Fruit fly (Drosophila melanogaster) whole organism, embryonic: ENCODE results near the gene usp.
A peak's percentile ranks its signal among the peaks of the same experiment; 100 is the strongest.

Source experiments
- CG14965 ChIP-seq: fragments of 200-800 bp; sonication (Bioruptor generic); optimal IDR thresholded peaks from 2 replicates; lab custom pipeline; 2016; ENCODE audit warnings: missing biosample characterization, missing genetic modification characterization, borderline replicate concordance
- CG15696 ChIP-seq: fragments of 200-800 bp; sonication (Bioruptor generic); optimal IDR thresholded peaks from 2 replicates; lab custom pipeline; 2019; ENCODE audit warnings: missing biosample characterization, mild to moderate bottlenecking, missing genetic modification characterization, moderate library complexity
- CG16813 ChIP-seq: fragments of 200-800 bp; sonication (Bioruptor generic); IDR thresholded peaks from 3 replicates; pipeline ENCODE4 v1.3.6; 2022; ENCODE audit warnings: missing biosample characterization, missing genetic modification characterization; ENCODE audit not compliant: partially characterized antibody
- CG18262 ChIP-seq: fragments of 200-800 bp; optimal IDR thresholded peaks from 3 replicates; lab custom pipeline; 2019; ENCODE audit warnings: missing biosample characterization, mild to moderate bottlenecking, missing genetic modification characterization, moderate library complexity
- CG1832 ChIP-seq: fragments of 200-800 bp; sonication (Bioruptor generic); optimal IDR thresholded peaks from 2 replicates; lab custom pipeline; 2017; ENCODE audit warnings: missing biosample characterization, mild to moderate bottlenecking, missing genetic modification characterization, inconsistent platforms
- CG3163 ChIP-seq: fragments of 200-800 bp; sonication (Bioruptor generic); optimal IDR thresholded peaks from 3 replicates; lab custom pipeline; 2016; ENCODE audit warnings: missing biosample characterization, missing genetic modification characterization
- CG34376 ChIP-seq: fragments of 200-800 bp; sonication (Bioruptor generic); optimal IDR thresholded peaks from 2 replicates; lab custom pipeline; 2018; ENCODE audit warnings: missing biosample characterization, mild to moderate bottlenecking, missing genetic modification characterization
- CG43689 ChIP-seq: fragments of 200-800 bp; sonication (Bioruptor generic); IDR thresholded peaks from 2 replicates; pipeline ENCODE4 v1.3.6; 2022; ENCODE audit warnings: missing biosample characterization, missing genetic modification characterization
- CG4730 ChIP-seq: fragments of 200-800 bp; sonication (Bioruptor generic); IDR thresholded peaks from 2 replicates; pipeline ENCODE4 v1.3.6; 2022; ENCODE audit warnings: missing biosample characterization, missing genetic modification characterization
- CG5180 ChIP-seq: fragments of 200-800 bp; sonication (Bioruptor generic); optimal IDR thresholded peaks from 3 replicates; lab custom pipeline; 2017; ENCODE audit warnings: missing biosample characterization, missing genetic modification characterization, mild to moderate bottlenecking, moderate library complexity, missing genetic modification reagents
- CG5245 ChIP-seq: fragments of 200-800 bp; sonication (Bioruptor generic); optimal IDR thresholded peaks from 3 replicates; lab custom pipeline; 2016; ENCODE audit warnings: missing biosample characterization, missing genetic modification characterization
- CG7928 ChIP-seq: fragments of 200-800 bp; sonication (Bioruptor generic); optimal IDR thresholded peaks from 2 replicates; lab custom pipeline; 2017; ENCODE audit warnings: missing biosample characterization, mild to moderate bottlenecking, missing genetic modification characterization
- CkIIα-i1 ChIP-seq: fragments of 200-800 bp; sonication (Bioruptor generic); IDR thresholded peaks from 2 replicates; pipeline ENCODE4 v1.3.6; 2022; ENCODE audit warnings: missing biosample characterization, missing genetic modification characterization
- Deaf1 ChIP-seq: fragments of 200-800 bp; optimal IDR thresholded peaks from 3 replicates; lab custom pipeline; 2019; ENCODE audit warnings: missing biosample characterization, mild to moderate bottlenecking, missing genetic modification characterization, moderate library complexity
- Dip2 ChIP-seq: fragments of 200-800 bp; sonication (Bioruptor generic); IDR thresholded peaks from 2 replicates; pipeline ENCODE4 v1.3.6; 2022; ENCODE audit warnings: missing biosample characterization, missing genetic modification characterization
- Dref ChIP-seq: fragments of 200-800 bp; sonication (Bioruptor generic); IDR thresholded peaks from 2 replicates; pipeline ENCODE4 v1.3.6; 2022; ENCODE audit warnings: missing biosample characterization, missing genetic modification characterization
- Drgx ChIP-seq: fragments of 200-800 bp; sonication (Bioruptor generic); IDR thresholded peaks from 2 replicates; pipeline ENCODE4 v1.3.6; 2022; ENCODE audit warnings: missing biosample characterization, missing genetic modification characterization
- Ets65A ChIP-seq: fragments of 200-800 bp; sonication (Bioruptor generic); peaks from one replicate; lab custom pipeline; 2016; ENCODE audit warnings: missing biosample characterization, missing genetic modification characterization
- Gug ChIP-seq: fragments of 200-800 bp; sonication (Bioruptor generic); IDR thresholded peaks from 4 replicates; pipeline ENCODE4 v1.3.6; 2022; ENCODE audit warnings: missing biosample characterization, missing genetic modification characterization
- HHEX ChIP-seq: fragments of 200-800 bp; sonication (Bioruptor generic); optimal IDR thresholded peaks from 3 replicates; lab custom pipeline; 2017; ENCODE audit warnings: missing biosample characterization, mild to moderate bottlenecking, missing genetic modification characterization, missing genetic modification reagents
- Hmx ChIP-seq: fragments of 200-800 bp; sonication (Bioruptor generic); optimal IDR thresholded peaks from 2 replicates; lab custom pipeline; 2016; ENCODE audit warnings: missing biosample characterization, missing genetic modification characterization
- Hr78 ChIP-seq, 2 experiments: fragments of 200-800 bp in 1 of 2; fragments of >200 bp in 1 of 2; sonication (Bioruptor generic) in 1 of 2; optimal IDR thresholded peaks; 2 replicates each; lab custom pipeline; 2017 to 2019; ENCODE audit warnings: missing biosample characterization in 2 of 2, missing genetic modification characterization in 2 of 2, mild to moderate bottlenecking in 1 of 2, moderate library complexity in 1 of 2
- Med ChIP-seq: fragments of 200-800 bp; sonication (Bioruptor generic); peaks from one replicate; lab custom pipeline; 2016; ENCODE audit warnings: missing biosample characterization, missing genetic modification characterization, mild to moderate bottlenecking, inconsistent platforms, moderate library complexity
- NC2β ChIP-seq: fragments of 200-800 bp; sonication (Bioruptor generic); optimal IDR thresholded peaks from 2 replicates; lab custom pipeline; 2016; ENCODE audit warnings: missing biosample characterization, missing genetic modification characterization
- Pdp1 ChIP-seq, 2 experiments: fragments of 200-800 bp; sonication (Bioruptor generic); optimal IDR thresholded peaks; 3 replicates each; lab custom pipeline; 2016; ENCODE audit warnings: missing biosample characterization in 2 of 2, missing genetic modification characterization in 2 of 2, mild to moderate bottlenecking in 1 of 2, moderate library complexity in 1 of 2
- Scr ChIP-seq: fragments of 200-800 bp; sonication (Bioruptor generic); IDR thresholded peaks from 2 replicates; pipeline ENCODE4 v1.3.6; 2022; ENCODE audit warnings: missing biosample characterization, missing genetic modification characterization; ENCODE audit not compliant: partially characterized antibody
- Trl ChIP-seq, 3 experiments: fragments of >200 bp in 2 of 3; fragments of 200-800 bp in 1 of 3; sonication (Bioruptor generic) in 1 of 3; optimal IDR thresholded peaks; 2 replicates in 1 of 3; 3 replicates in 2 of 3; lab custom pipeline; 2016 to 2017; ENCODE audit warnings: missing biosample characterization in 1 of 3, missing genetic modification characterization in 1 of 3
- bab2 ChIP-seq: fragments of 200-800 bp; sonication (Bioruptor generic); optimal IDR thresholded peaks from 2 replicates; lab custom pipeline; 2016; ENCODE audit warnings: missing biosample characterization, missing genetic modification characterization
- caup ChIP-seq: fragments of 200-800 bp; sonication (Bioruptor generic); optimal IDR thresholded peaks from 3 replicates; lab custom pipeline; 2017; ENCODE audit warnings: missing biosample characterization, mild to moderate bottlenecking, missing genetic modification characterization, moderate library complexity; ENCODE audit not compliant: severe bottlenecking
- crol ChIP-seq: fragments of 200-800 bp; sonication (Bioruptor generic); IDR thresholded peaks from 2 replicates; pipeline ENCODE4 v1.3.6; 2022; ENCODE audit warnings: missing biosample characterization, missing genetic modification characterization
- fru ChIP-seq: fragments of >200 bp; optimal IDR thresholded peaks from 2 replicates; lab custom pipeline; 2017
- ftz-f1 ChIP-seq: fragments of 200-800 bp; sonication (Bioruptor generic); optimal IDR thresholded peaks from 2 replicates; lab custom pipeline; 2016; ENCODE audit warnings: missing biosample characterization, missing genetic modification characterization
- grn ChIP-seq: fragments of 200-800 bp; sonication (Bioruptor generic); optimal IDR thresholded peaks from 3 replicates; lab custom pipeline; 2017; ENCODE audit warnings: missing biosample characterization, missing genetic modification characterization
- mam ChIP-seq: fragments of 200-800 bp; sonication (Bioruptor generic); optimal IDR thresholded peaks from 3 replicates; lab custom pipeline; 2016; ENCODE audit warnings: missing biosample characterization, missing genetic modification characterization
- sens ChIP-seq: fragments of 200-800 bp; sonication (Bioruptor generic); peaks from one replicate; lab custom pipeline; 2016; ENCODE audit warnings: missing biosample characterization, missing genetic modification characterization
- sens-2 ChIP-seq: fragments of 200-800 bp; sonication (Bioruptor generic); IDR thresholded peaks from 2 replicates; pipeline ENCODE4 v1.3.6; 2022; ENCODE audit warnings: missing biosample characterization, missing genetic modification characterization
- shn ChIP-seq: fragments of 200-800 bp; sonication (Bioruptor generic); optimal IDR thresholded peaks from 3 replicates; lab custom pipeline; 2016; ENCODE audit warnings: missing biosample characterization, missing genetic modification characterization

usp gene

dm6 chrX:2048778-2049686 is 6.9 kb upstream of the usp start (continued):
- TF ChIP-seq Scr (0 out of 2 replicates have a peak, but pooled peaks have one; percentile 7), Gug (GFP tag; lab: Robert Waterston, UW) (no peak), sens-2 (GFP tag; lab: Robert Waterston, UW) (0 out of 2 replicates have a peak, but pooled peaks have one; percentile 12), NC2β (GFP tag; lab: Kevin White, UChicago) (no peak), Hr78 (GFP tag; optimal IDR thresholded peaks at IDR 0.05; lab: Kevin White, UChicago) (peak in 1 of 2 experiments; percentile 97), CG34376 (GFP tag; lab: Kevin White, UChicago) (peak; percentile 11), bab2 (GFP tag; lab: Kevin White, UChicago) (no peak), HHEX (peak; percentile 2), Pdp1 (GFP tag; optimal IDR thresholded peaks at IDR 0.05; lab: Kevin White, UChicago) (peak in 1 of 2 experiments; percentile 67), Dip2 (GFP tag; lab: Robert Waterston, UW) (no peak), CG15696 (tag; lab: Kevin White, UChicago) (no peak), CG5245 (GFP tag; lab: Kevin White, UChicago) (no peak), CG7928 (no peak), shn (no peak), CG1832 (GFP tag; lab: Kevin White, UChicago) (no peak), Drgx (GFP tag; lab: Robert Waterston, UW) (no peak), sens (GFP tag; lab: Kevin White, UChicago) (peak; percentile 71), Hmx (GFP tag; lab: Kevin White, UChicago) (no peak), Trl (optimal IDR thresholded peaks at IDR 0.05; lab: Kevin White, UChicago) (peak; percentile 50), Trl (GFP tag; optimal IDR thresholded peaks at IDR 0.05; lab: Kevin White, UChicago) (no peak), fru (lab: Kevin White, UChicago) (no peak), Dref (GFP tag; lab: Robert Waterston, UW) (0 out of 2 replicates have a peak, but pooled peaks have one; percentile 10), caup (GFP tag; lab: Kevin White, UChicago) (no peak), Ets65A (GFP tag; lab: Kevin White, UChicago) (peak; percentile 76), CG18262 (no peak), ftz-f1 (peak; percentile 72), Med (GFP tag; lab: Kevin White, UChicago) (peak; percentile 30), CG4730 (GFP tag; lab: Robert Waterston, UW) (no peak), CG5180 (no peak), CG16813 (no peak)

dm6 chrX:2043660-2044397 is 1.7 kb upstream of the usp start, which contains the start of gene CG4325:
TSS of gene CG4325 (minus strand) at chrX:2043818.
- TF ChIP-seq CG14965 (no peak), Deaf1 (tag; lab: Kevin White, UChicago) (peak; percentile 19), CkIIα-i1 (no peak), grn (peak; percentile 2), crol (GFP tag; lab: Robert Waterston, UW) (peak; percentile 70), CG3163 (GFP tag; lab: Kevin White, UChicago) (no peak), mam (GFP tag; lab: Kevin White, UChicago) (no peak), CG43689 (GFP tag; lab: Robert Waterston, UW) (no peak)
